Worm (Caenorhabditis elegans) whole organism, midembryonic: ENCODE measurements around the gene daf-11.

Experiments
- T22C8.4 ChIP-seq: fragments of 200-800 bp; sonication (Bioruptor generic); IDR thresholded peaks from 2 replicates; pipeline ENCODE4 v1.3.6; 2022; ENCODE audit warnings: missing genetic modification characterization, missing compliant biosample characterization
- cog-1 ChIP-seq: sonication (generic microtip); optimal IDR thresholded peaks from 2 replicates; lab custom pipeline; 2016; ENCODE audit warnings: missing genetic modification characterization, missing compliant biosample characterization
- flt-1 ChIP-seq: fragments of 200-800 bp; sonication (Bioruptor generic); IDR thresholded peaks from 2 replicates; pipeline ENCODE4 v1.3.6; 2022; ENCODE audit warnings: missing genetic modification characterization, missing compliant biosample characterization
- klf-2 ChIP-seq: fragments of 200-800 bp; sonication (Bioruptor generic); conservative IDR thresholded peaks from 2 replicates; pipeline ENCODE4 v1.3.6; 2022; ENCODE audit warnings: missing genetic modification reagents, missing genetic modification characterization, missing compliant biosample characterization
- med-1 ChIP-seq: sonication (generic microtip); optimal IDR thresholded peaks from 2 replicates; lab custom pipeline; 2017; ENCODE audit warnings: missing genetic modification characterization, mild to moderate bottlenecking, missing compliant biosample characterization, antibody characterized with exemption, missing genetic modification reagents; ENCODE audit not compliant: insufficient read depth
- ref-1 ChIP-seq: fragments of 200-800 bp; sonication (Bioruptor generic); conservative IDR thresholded peaks from 2 replicates; pipeline ENCODE4 v1.3.6; 2022; ENCODE audit warnings: missing genetic modification reagents, missing genetic modification characterization, missing compliant biosample characterization
- tab-1 ChIP-seq: fragments of 200-800 bp; sonication (Bioruptor generic); IDR thresholded peaks from 2 replicates; pipeline ENCODE4 v1.3.6; 2022; ENCODE audit warnings: missing genetic modification characterization, missing compliant biosample characterization
- ztf-23 ChIP-seq: fragments of 200-800 bp; sonication (Bioruptor generic); IDR thresholded peaks from 2 replicates; pipeline ENCODE4 v1.3.6; 2022; ENCODE audit warnings: missing genetic modification reagents, missing genetic modification characterization, missing compliant biosample characterization
- ztf-29 ChIP-seq: fragments of 200-800 bp; sonication (Bioruptor generic); IDR thresholded peaks from 2 replicates; pipeline ENCODE4 v1.3.6; 2022; ENCODE audit warnings: missing genetic modification reagents, missing genetic modification characterization, missing compliant biosample characterization

The daf-11 gene

ce11 chrV:11722858-11723257 lies 3.0 kb downstream of the daf-11 start:
- TF ChIP-seq flt-1 (no peak), klf-2 (GFP tag; lab: Robert Waterston, UW) (no peak)

- TF ChIP-seq ztf-29 (GFP tag; lab: Robert Waterston, UW) (no peak), flt-1 (no peak), ref-1 (GFP tag; lab: Robert Waterston, UW) (no peak), ztf-23 (GFP tag; lab: Robert Waterston, UW) (no peak), tab-1 (GFP tag; lab: Robert Waterston, UW) (no peak), klf-2 (GFP tag; lab: Robert Waterston, UW) (no peak), med-1 (no peak), cog-1 (tag; lab: Kevin White, UChicago) (no peak)
Observed at ce11 chrV:11716930-11717329, 8.9 kb downstream of the daf-11 start.

DNA sequence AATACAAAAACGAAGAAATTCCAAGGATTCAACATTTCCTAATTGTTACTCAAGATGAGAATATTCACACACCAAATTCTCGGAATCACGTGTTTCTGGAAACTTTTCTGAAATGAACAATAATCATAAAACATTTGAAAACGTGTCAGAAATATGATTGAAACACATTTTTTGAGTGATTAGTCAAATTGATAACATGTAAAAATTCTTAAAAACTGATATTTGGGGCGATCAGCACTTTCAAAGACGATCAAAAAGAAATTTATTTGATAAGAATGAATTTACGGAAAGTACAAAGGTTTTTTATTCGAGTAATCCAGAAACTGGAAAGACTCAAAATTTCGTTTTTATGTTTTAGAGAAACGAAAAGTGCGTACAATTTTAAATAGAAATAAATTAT lies 10.1 kb downstream of the daf-11 start, which contains the start of gene tre-3:
tre-3 (minus strand) TSS at position 107 of the 400 bp plus-strand sequence.
- TF ChIP-seq tab-1 (GFP tag; lab: Robert Waterston, UW) (no peak), med-1 (no peak), T22C8.4 (GFP tag; lab: Robert Waterston, UW) (no peak), ztf-23 (GFP tag; lab: Robert Waterston, UW) (no peak), ref-1 (GFP tag; lab: Robert Waterston, UW) (no peak), cog-1 (tag; lab: Kevin White, UChicago) (no peak), flt-1 (no peak), ztf-29 (GFP tag; lab: Robert Waterston, UW) (no peak), klf-2 (GFP tag; lab: Robert Waterston, UW) (no peak)

- TF ChIP-seq tab-1 (GFP tag; lab: Robert Waterston, UW) (no peak), ztf-23 (GFP tag; lab: Robert Waterston, UW) (no peak), ztf-29 (GFP tag; lab: Robert Waterston, UW) (no peak), cog-1 (tag; lab: Kevin White, UChicago) (no peak), flt-1 (no peak)
Observed at ce11 chrV:11711751-11712150, 14.1 kb downstream of the daf-11 start.

DNA sequence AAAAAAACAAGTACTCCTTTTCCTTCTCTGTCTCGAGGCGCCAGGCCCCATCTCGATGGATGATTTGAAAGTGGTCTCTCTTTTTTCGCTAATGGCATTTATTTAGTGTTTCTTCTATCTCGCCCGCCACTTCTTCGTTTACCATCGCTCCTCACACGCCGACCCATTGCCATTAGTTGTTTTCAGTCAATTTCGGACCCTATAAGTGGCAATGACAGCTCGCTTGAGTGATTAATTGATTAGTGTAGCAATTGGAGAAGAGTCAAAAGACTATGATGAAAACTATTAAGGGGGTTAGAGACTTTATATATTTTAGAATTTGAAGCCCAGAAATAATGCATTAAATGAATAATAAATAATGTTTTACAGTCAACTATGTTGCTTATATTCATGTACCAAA lies 19.5 kb downstream of the daf-11 start:
- no peak for TF ChIP-seq flt-1
- no peak for TF ChIP-seq cog-1 (tag; lab: Kevin White, UChicago)
- TF ChIP-seq klf-2 (GFP tag; lab: Robert Waterston, UW): no peak
- TF ChIP-seq ztf-29 (GFP tag; lab: Robert Waterston, UW): no peak
- TF ChIP-seq ztf-23 (GFP tag; lab: Robert Waterston, UW): no peak
- no peak for TF ChIP-seq T22C8.4 (GFP tag; lab: Robert Waterston, UW)
- no peak for TF ChIP-seq ref-1 (GFP tag; lab: Robert Waterston, UW)
- TF ChIP-seq med-1: no peak

- TF ChIP-seq ztf-29 (GFP tag; lab: Robert Waterston, UW): no peak
- no peak for TF ChIP-seq ref-1 (GFP tag; lab: Robert Waterston, UW)
- TF ChIP-seq tab-1 (GFP tag; lab: Robert Waterston, UW): 0 out of 2 replicates have a peak, but pooled peaks have one; percentile 13
- TF ChIP-seq flt-1: no peak
- TF ChIP-seq med-1: no peak
Observed at ce11 chrV:11705399-11705798, 20.5 kb downstream of the daf-11 start, which contains the start of gene ceh-32. ceh-32 (minus strand) TSS chrV:11705400.

DNA sequence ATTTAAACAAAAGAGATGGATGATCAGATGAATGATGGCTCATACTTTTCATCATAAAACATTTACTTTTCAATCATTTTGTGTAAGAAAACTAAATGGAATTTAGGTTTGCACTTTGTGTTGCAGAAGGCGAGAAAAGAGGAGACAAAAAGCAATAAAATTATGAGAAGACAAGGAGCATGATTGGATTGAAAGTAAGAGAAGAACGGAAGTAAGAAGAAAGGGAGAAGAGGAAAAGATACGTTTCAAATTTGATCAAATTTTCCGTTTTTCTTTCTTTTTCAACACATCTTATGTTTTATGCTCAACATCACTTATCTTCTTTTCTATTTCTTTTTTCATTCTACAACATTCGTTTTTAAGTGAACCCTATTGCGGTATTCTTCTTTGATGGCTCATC lies 21.2 kb downstream of the daf-11 start:
- no peak for TF ChIP-seq cog-1 (tag; lab: Kevin White, UChicago)
- TF ChIP-seq ztf-23 (GFP tag; lab: Robert Waterston, UW): no peak
- no peak for TF ChIP-seq med-1
- TF ChIP-seq ref-1 (GFP tag; lab: Robert Waterston, UW): no peak
- no peak for TF ChIP-seq ztf-29 (GFP tag; lab: Robert Waterston, UW)
- no peak for TF ChIP-seq klf-2 (GFP tag; lab: Robert Waterston, UW)
- TF ChIP-seq flt-1: no peak

DNA sequence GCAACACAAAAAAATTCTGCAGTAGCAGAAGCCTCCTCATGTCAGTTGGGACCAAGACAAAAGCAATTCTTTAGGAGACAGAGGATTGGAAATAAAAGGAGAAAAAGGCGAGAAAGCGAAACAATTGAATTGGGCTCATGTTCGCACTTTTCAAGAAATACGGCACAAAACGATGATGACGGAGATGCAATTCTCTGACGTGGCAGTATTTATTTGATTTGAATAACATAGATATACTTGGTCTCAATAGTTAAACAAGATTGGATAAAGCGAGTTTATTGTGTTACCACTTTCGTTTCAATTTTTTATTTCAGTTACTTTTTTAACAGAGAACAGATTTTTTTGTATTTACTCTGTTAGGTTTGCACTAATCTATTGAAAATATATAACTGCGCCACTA lies 28.4 kb downstream of the daf-11 start:
- TF ChIP-seq cog-1 (tag; lab: Kevin White, UChicago) (no peak), T22C8.4 (GFP tag; lab: Robert Waterston, UW) (no peak), klf-2 (GFP tag; lab: Robert Waterston, UW) (no peak), flt-1 (no peak), ztf-29 (GFP tag; lab: Robert Waterston, UW) (no peak), ref-1 (GFP tag; lab: Robert Waterston, UW) (no peak), med-1 (no peak), tab-1 (GFP tag; lab: Robert Waterston, UW) (no peak), ztf-23 (GFP tag; lab: Robert Waterston, UW) (no peak)

- TF ChIP-seq ztf-29 (GFP tag; lab: Robert Waterston, UW) (no peak), ref-1 (GFP tag; lab: Robert Waterston, UW) (no peak), flt-1 (no peak), T22C8.4 (GFP tag; lab: Robert Waterston, UW) (no peak), tab-1 (GFP tag; lab: Robert Waterston, UW) (no peak), ztf-23 (GFP tag; lab: Robert Waterston, UW) (no peak), med-1 (no peak), klf-2 (GFP tag; lab: Robert Waterston, UW) (no peak), cog-1 (tag; lab: Kevin White, UChicago) (no peak)
Observed at ce11 chrV:11695597-11695996, 30.3 kb downstream of the daf-11 start, which contains the start of gene W05E10.5. W05E10.5 (minus strand) TSS chrV:11695697.

ce11 chrV:11691553-11691952 lies 34.3 kb downstream of the daf-11 start, which contains the start of gene W05E10.1:
W05E10.1 (minus strand) TSS chrV:11691691.
- no peak for TF ChIP-seq klf-2 (GFP tag; lab: Robert Waterston, UW)
- TF ChIP-seq flt-1: no peak
- no peak for TF ChIP-seq T22C8.4 (GFP tag; lab: Robert Waterston, UW)
- TF ChIP-seq ref-1 (GFP tag; lab: Robert Waterston, UW): no peak
- no peak for TF ChIP-seq tab-1 (GFP tag; lab: Robert Waterston, UW)
- TF ChIP-seq ztf-23 (GFP tag; lab: Robert Waterston, UW): no peak
- TF ChIP-seq cog-1 (tag; lab: Kevin White, UChicago): no peak
- no peak for TF ChIP-seq med-1
- no peak for TF ChIP-seq ztf-29 (GFP tag; lab: Robert Waterston, UW)
